Worm (Caenorhabditis elegans) whole organism, L3 larva: Measurements from ENCODE around the gene algn-1.

Source experiments
- ama-1 ChIP-seq: fragments of 150-350 bp; optimal IDR thresholded peaks from 2 replicates; lab custom pipeline; 2018
- egl-27 ChIP-seq: sonication (generic microtip); optimal IDR thresholded peaks from 4 replicates; lab custom pipeline; 2017; ENCODE audit warnings: missing biosample characterization, missing genetic modification reagents, missing genetic modification characterization
- nhr-12 ChIP-seq: fragments of 150-350 bp; optimal IDR thresholded peaks from 2 replicates; lab custom pipeline; 2014; ENCODE audit warnings: missing biosample characterization, missing genetic modification characterization
- nhr-25 ChIP-seq: sonication (generic microtip); optimal IDR thresholded peaks from 2 replicates; lab custom pipeline; 2017; ENCODE audit warnings: missing biosample characterization, missing genetic modification characterization
- nhr-77 ChIP-seq: fragments of 150-350 bp; optimal IDR thresholded peaks from 2 replicates; lab custom pipeline; 2014; ENCODE audit warnings: missing biosample characterization, missing genetic modification characterization
- ztf-11 ChIP-seq: fragments of 150-350 bp; optimal IDR thresholded peaks from 2 replicates; lab custom pipeline; 2014; ENCODE audit warnings: missing biosample characterization, missing genetic modification characterization
- ztf-4 ChIP-seq: fragments of 150-350 bp; optimal IDR thresholded peaks from 2 replicates; lab custom pipeline; 2014; ENCODE audit warnings: missing biosample characterization, missing genetic modification characterization

DNA sequence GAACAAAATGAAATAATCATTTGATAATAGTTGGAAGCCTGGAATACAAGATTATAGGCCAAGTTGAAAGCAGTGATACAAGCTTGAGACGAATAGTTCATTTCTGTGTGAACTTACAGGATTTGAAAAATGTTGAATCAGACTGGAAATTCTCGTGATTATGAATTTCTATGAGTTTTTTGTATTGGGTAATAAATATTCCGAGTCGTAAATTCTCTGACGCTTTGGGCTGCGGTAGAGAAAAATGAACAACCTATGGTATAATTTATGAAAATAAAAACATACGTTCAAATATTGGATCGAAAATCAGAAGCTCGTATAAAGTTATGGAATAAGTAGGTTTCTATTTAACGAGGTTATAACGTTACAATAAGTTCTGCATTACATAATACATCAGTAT, 32.9 kb downstream of the algn-1 start, which contains the start of gene srb-11:
- TF ChIP-seq ama-1 (lab: Kevin White, UChicago) (no peak), nhr-25 (tag; lab: Kevin White, UChicago) (no peak), ztf-4 (tag; lab: Kevin White, UChicago) (no peak), ztf-11 (tag; lab: Kevin White, UChicago) (no peak), nhr-77 (tag; lab: Kevin White, UChicago) (no peak), egl-27 (tag; lab: Kevin White, UChicago) (no peak), nhr-12 (tag; lab: Kevin White, UChicago) (no peak)
